Worm (Caenorhabditis elegans): ENCODE measurements around the gene sfa-1.

The sfa-1 gene

ce11 chrIV:17118585-17118984 lies 7.8 kb upstream of the sfa-1 start, which contains the start of gene uaf-2:
Gene uaf-2, minus strand, starts transcription at chrIV:17118767.
- TF ChIP-seq flt-1 (GFP tag; IDR thresholded peaks at IDR 0.05) (peak; percentile 25; the same call in 1 of the 2 replicates), tab-1 (GFP tag; IDR thresholded peaks at IDR 0.05) (no peak)

ce11 chrIV:17116821-17117220 lies 6.0 kb upstream of the sfa-1 start:
- TF ChIP-seq flt-1 (GFP tag; IDR thresholded peaks at IDR 0.05) (no peak), tab-1 (GFP tag; IDR thresholded peaks at IDR 0.05) (0 out of 2 replicates have a peak, but pooled peaks have one; percentile 51)

- TF ChIP-seq ref-1 (GFP tag; conservative IDR thresholded peaks at IDR 0.05) (no peak), klf-2 (GFP tag; conservative IDR thresholded peaks at IDR 0.05) (no peak), T22C8.4 (GFP tag; IDR thresholded peaks at IDR 0.05) (no peak), ztf-23 (GFP tag; IDR thresholded peaks at IDR 0.05) (no peak), med-1 (GFP tag; optimal IDR thresholded peaks at IDR 0.05; ENCODE audit: insufficient read depth) (no peak), tab-1 (GFP tag; IDR thresholded peaks at IDR 0.05) (no peak), flt-1 (GFP tag; IDR thresholded peaks at IDR 0.05) (no peak), cog-1 (tag; optimal IDR thresholded peaks at IDR 0.05) (no peak), ztf-29 (GFP tag; IDR thresholded peaks at IDR 0.05) (no peak)
These were observed 5.6 kb upstream of the sfa-1 start, which contains the start of gene cyn-13 for ce11 chrIV:17116345-17116744. Gene cyn-13, minus strand, starts transcription at chrIV:17116657.

- TF ChIP-seq flt-1 (GFP tag; IDR thresholded peaks at IDR 0.05) (no peak), klf-2 (GFP tag; conservative IDR thresholded peaks at IDR 0.05) (no peak), tab-1 (GFP tag; IDR thresholded peaks at IDR 0.05) (no peak)
These were observed 1.0 kb upstream of the sfa-1 start, which contains the start of gene Y116A8C.33 for ce11 chrIV:17111813-17112212. Gene Y116A8C.33, plus strand, starts transcription at chrIV:17112113.

ce11 chrIV:17109436-17109835 lies 1.3 kb downstream of the sfa-1 start:
- TF ChIP-seq T22C8.4 (GFP tag; IDR thresholded peaks at IDR 0.05) (no peak), ref-1 (GFP tag; conservative IDR thresholded peaks at IDR 0.05) (no peak)

ce11 chrIV:17108805-17109204 lies 2.0 kb downstream of the sfa-1 start:
- TF ChIP-seq med-1 (GFP tag; optimal IDR thresholded peaks at IDR 0.05; ENCODE audit: insufficient read depth): no peak
- no peak for TF ChIP-seq tab-1 (GFP tag; IDR thresholded peaks at IDR 0.05)
- TF ChIP-seq cog-1 (tag; optimal IDR thresholded peaks at IDR 0.05): no peak
- no peak for TF ChIP-seq ztf-29 (GFP tag; IDR thresholded peaks at IDR 0.05)
- no peak for TF ChIP-seq ztf-23 (GFP tag; IDR thresholded peaks at IDR 0.05)
- TF ChIP-seq flt-1 (GFP tag; IDR thresholded peaks at IDR 0.05): no peak
- no peak for TF ChIP-seq T22C8.4 (GFP tag; IDR thresholded peaks at IDR 0.05)

- TF ChIP-seq flt-1 (GFP tag; IDR thresholded peaks at IDR 0.05): peak; percentile 78
- TF ChIP-seq T22C8.4 (GFP tag; IDR thresholded peaks at IDR 0.05): peak; percentile 39; the same call in 1 of the 2 replicates
- TF ChIP-seq ztf-29 (GFP tag; IDR thresholded peaks at IDR 0.05): no peak
- 0 out of 2 replicates have a peak, but pooled peaks have one; percentile 33 for TF ChIP-seq ztf-23 (GFP tag; IDR thresholded peaks at IDR 0.05)
- no peak for TF ChIP-seq ref-1 (GFP tag; conservative IDR thresholded peaks at IDR 0.05)
- TF ChIP-seq med-1 (GFP tag; optimal IDR thresholded peaks at IDR 0.05; ENCODE audit: insufficient read depth): no peak
- no peak for TF ChIP-seq cog-1 (tag; optimal IDR thresholded peaks at IDR 0.05)
- TF ChIP-seq klf-2 (GFP tag; conservative IDR thresholded peaks at IDR 0.05): 0 out of 2 replicates have a peak, but pooled peaks have one; percentile 51
These were observed 2.6 kb downstream of the sfa-1 start for ce11 chrIV:17108200-17108599.

- no peak for TF ChIP-seq cog-1 (tag; optimal IDR thresholded peaks at IDR 0.05)
- no peak for TF ChIP-seq med-1 (GFP tag; optimal IDR thresholded peaks at IDR 0.05; ENCODE audit: insufficient read depth)
- no peak for TF ChIP-seq ref-1 (GFP tag; conservative IDR thresholded peaks at IDR 0.05)
- TF ChIP-seq tab-1 (GFP tag; IDR thresholded peaks at IDR 0.05): no peak
- TF ChIP-seq T22C8.4 (GFP tag; IDR thresholded peaks at IDR 0.05): no peak
- no peak for TF ChIP-seq ztf-29 (GFP tag; IDR thresholded peaks at IDR 0.05)
- TF ChIP-seq flt-1 (GFP tag; IDR thresholded peaks at IDR 0.05): no peak
These were observed 5.2 kb downstream of the sfa-1 start for ce11 chrIV:17105578-17105977.

ce11 chrIV:17104157-17104872 lies 6.5 kb downstream of the sfa-1 start:
- no peak for TF ChIP-seq T22C8.4 (GFP tag; IDR thresholded peaks at IDR 0.05)
- TF ChIP-seq flt-1 (GFP tag; IDR thresholded peaks at IDR 0.05): no peak
- no peak for TF ChIP-seq ref-1 (GFP tag; conservative IDR thresholded peaks at IDR 0.05)
- no peak for TF ChIP-seq klf-2 (GFP tag; conservative IDR thresholded peaks at IDR 0.05)
- TF ChIP-seq ztf-23 (GFP tag; IDR thresholded peaks at IDR 0.05): no peak
- no peak for TF ChIP-seq cog-1 (tag; optimal IDR thresholded peaks at IDR 0.05)

- TF ChIP-seq flt-1 (GFP tag; IDR thresholded peaks at IDR 0.05) (no peak), ztf-29 (GFP tag; IDR thresholded peaks at IDR 0.05) (no peak)
These were observed 7.2 kb downstream of the sfa-1 start, which contains the start of gene Y116A8C.30 for ce11 chrIV:17103615-17104014. Gene Y116A8C.30, minus strand, starts transcription at chrIV:17103715.

ce11 chrIV:17103116-17103515 lies 7.7 kb downstream of the sfa-1 start:
- no peak for TF ChIP-seq T22C8.4 (GFP tag; IDR thresholded peaks at IDR 0.05)
- no peak for TF ChIP-seq med-1 (GFP tag; optimal IDR thresholded peaks at IDR 0.05; ENCODE audit: insufficient read depth)
- TF ChIP-seq flt-1 (GFP tag; IDR thresholded peaks at IDR 0.05): no peak
- no peak for TF ChIP-seq ref-1 (GFP tag; conservative IDR thresholded peaks at IDR 0.05)
- no peak for TF ChIP-seq ztf-29 (GFP tag; IDR thresholded peaks at IDR 0.05)
- TF ChIP-seq tab-1 (GFP tag; IDR thresholded peaks at IDR 0.05): no peak
- no peak for TF ChIP-seq ztf-23 (GFP tag; IDR thresholded peaks at IDR 0.05)
- TF ChIP-seq cog-1 (tag; optimal IDR thresholded peaks at IDR 0.05): no peak
- no peak for TF ChIP-seq klf-2 (GFP tag; conservative IDR thresholded peaks at IDR 0.05)
